Worm (Caenorhabditis elegans) whole organism, L4 larva: ENCODE results near the gene K10D2.8.

Experiments used
- F26F4.8 ChIP-seq: fragments of 200-800 bp; sonication (Bioruptor generic); conservative IDR thresholded peaks from 2 replicates; pipeline ENCODE4 v1.3.6; 2022; ENCODE audit warnings: missing genetic modification characterization, missing compliant biosample characterization
- Y5F2A.4 ChIP-seq: fragments of 200-800 bp; sonication (Bioruptor generic); optimal IDR thresholded peaks from 2 replicates; lab custom pipeline; 2018; ENCODE audit warnings: mild to moderate bottlenecking, missing genetic modification characterization, missing compliant biosample characterization
- ZK546.5 ChIP-seq, 2 experiments: sonication (generic microtip); optimal IDR thresholded peaks; 2 replicates each; lab custom pipeline; 2017; ENCODE audit warnings: missing biosample characterization in 2 of 2, missing genetic modification characterization in 2 of 2
- aha-1 ChIP-seq: fragments of 150-350 bp; peaks from one replicate; lab custom pipeline; 2014; ENCODE audit warnings: missing biosample characterization, missing genetic modification characterization
- aly-2 ChIP-seq: sonication (generic microtip); optimal IDR thresholded peaks from 2 replicates; lab custom pipeline; 2018; ENCODE audit warnings: missing biosample characterization, missing genetic modification characterization
- ama-1 ChIP-seq: fragments of 150-350 bp; optimal IDR thresholded peaks from 2 replicates; lab custom pipeline; 2014; ENCODE audit warnings: inconsistent platforms, mixed read lengths
- attf-4 ChIP-seq: sonication (generic microtip); optimal IDR thresholded peaks from 3 replicates; lab custom pipeline; 2017; ENCODE audit warnings: missing biosample characterization, missing genetic modification characterization
- ceh-28 ChIP-seq: fragments of 150-350 bp; optimal IDR thresholded peaks from 2 replicates; lab custom pipeline; 2014; ENCODE audit warnings: missing biosample characterization, missing genetic modification reagents, missing genetic modification characterization
- ceh-32 ChIP-seq: sonication (generic microtip); optimal IDR thresholded peaks from 2 replicates; lab custom pipeline; 2016; ENCODE audit warnings: mild to moderate bottlenecking, missing genetic modification characterization, missing compliant biosample characterization; ENCODE audit not compliant: poor library complexity
- ces-1 ChIP-seq: fragments of 150-350 bp; sonication (generic microtip); optimal IDR thresholded peaks from 4 replicates; lab custom pipeline; 2014; ENCODE audit warnings: missing biosample characterization, missing genetic modification reagents, missing genetic modification characterization
- ctbp-1 ChIP-seq: fragments of 200-800 bp; sonication (Bioruptor generic); IDR thresholded peaks from 2 replicates; pipeline ENCODE4 v1.3.6; 2022; ENCODE audit warnings: missing genetic modification reagents, missing genetic modification characterization, missing compliant biosample characterization
- daf-12 ChIP-seq: fragments of 150-350 bp; optimal IDR thresholded peaks from 2 replicates; lab custom pipeline; 2014; ENCODE audit warnings: missing biosample characterization, missing genetic modification reagents, missing genetic modification characterization
- daf-19 ChIP-seq: fragments of 200-800 bp; sonication (Bioruptor generic); conservative IDR thresholded peaks from 2 replicates; pipeline ENCODE4 v1.3.6; 2022; ENCODE audit warnings: missing genetic modification characterization, missing compliant biosample characterization
- dmd-6 ChIP-seq: fragments of 200-800 bp; sonication (Bioruptor generic); IDR thresholded peaks from 2 replicates; pipeline ENCODE4 v1.3.6; 2022; ENCODE audit warnings: missing genetic modification reagents, missing genetic modification characterization, missing compliant biosample characterization
- dmd-9 ChIP-seq: fragments of 200-800 bp; sonication (Bioruptor generic); IDR thresholded peaks from 2 replicates; pipeline ENCODE4 v1.3.6; 2022; ENCODE audit warnings: missing genetic modification reagents, missing genetic modification characterization, missing compliant biosample characterization
- dpl-1 ChIP-seq: fragments of 150-350 bp; optimal IDR thresholded peaks from 2 replicates; lab custom pipeline; 2014; ENCODE audit warnings: missing biosample characterization, missing genetic modification reagents, missing genetic modification characterization
- dve-1 ChIP-seq: sonication (generic microtip); optimal IDR thresholded peaks from 2 replicates; lab custom pipeline; 2017; ENCODE audit warnings: antibody characterized with exemption, mild to moderate bottlenecking, missing genetic modification characterization, missing compliant biosample characterization; ENCODE audit not compliant: insufficient read depth
- egl-43 ChIP-seq: fragments of 200-800 bp; sonication (Bioruptor generic); IDR thresholded peaks from 2 replicates; pipeline ENCODE4 v1.3.6; 2022; ENCODE audit warnings: missing genetic modification reagents, missing genetic modification characterization, missing compliant biosample characterization
- hif-1 ChIP-seq, 2 experiments: sonication (generic microtip); optimal IDR thresholded peaks; 2 replicates each; lab custom pipeline; 2016 to 2017; ENCODE audit warnings: missing compliant biosample characterization in 2 of 2, missing genetic modification characterization in 2 of 2, missing genetic modification reagents in 2 of 2, missing genotype in 2 of 2, mild to moderate bottlenecking in 1 of 2
- hlh-30 ChIP-seq: sonication (generic microtip); optimal IDR thresholded peaks from 2 replicates; lab custom pipeline; 2017; ENCODE audit warnings: antibody characterized with exemption, mild to moderate bottlenecking, missing genetic modification characterization, missing compliant biosample characterization; ENCODE audit not compliant: insufficient read depth
- lin-38 ChIP-seq: fragments of 200-800 bp; sonication (Bioruptor generic); IDR thresholded peaks from 2 replicates; pipeline ENCODE4 v1.3.6; 2022; ENCODE audit warnings: missing genetic modification reagents, missing genetic modification characterization, missing compliant biosample characterization
- lin-39 ChIP-seq: fragments of 150-350 bp; optimal IDR thresholded peaks from 2 replicates; lab custom pipeline; 2014; ENCODE audit warnings: missing biosample characterization, missing genetic modification reagents, missing genetic modification characterization
- lsy-2 ChIP-seq, 2 experiments: fragments of 150-350 bp in 1 of 2; sonication (generic microtip) in 1 of 2; optimal IDR thresholded peaks; 2 replicates each; lab custom pipeline; 2014 to 2017; ENCODE audit warnings: missing biosample characterization in 2 of 2, missing genetic modification characterization in 2 of 2
- madf-5 ChIP-seq, 2 experiments: fragments of 200-800 bp; sonication (Bioruptor generic); IDR thresholded peaks; 2 replicates each; pipeline ENCODE4 v1.3.6; 2022; ENCODE audit warnings: missing compliant biosample characterization in 2 of 2, missing genetic modification characterization in 2 of 2
- madf-9 ChIP-seq: fragments of 200-800 bp; sonication (Bioruptor generic); conservative IDR thresholded peaks from 2 replicates; pipeline ENCODE4 v1.3.6; 2022; ENCODE audit warnings: missing genetic modification reagents, missing genetic modification characterization, missing compliant biosample characterization
- mep-1 ChIP-seq: fragments of 150-350 bp; sonication (generic microtip); optimal IDR thresholded peaks from 3 replicates; lab custom pipeline; 2014; ENCODE audit warnings: missing biosample characterization, missing genetic modification characterization
- mes-2 ChIP-seq: sonication (generic microtip); optimal IDR thresholded peaks from 2 replicates; lab custom pipeline; 2016; ENCODE audit warnings: missing genotype, mild to moderate bottlenecking, missing genetic modification characterization, missing compliant biosample characterization; ENCODE audit not compliant: poor library complexity, severe bottlenecking
- mxl-2 ChIP-seq: fragments of 200-800 bp; sonication (Bioruptor generic); conservative IDR thresholded peaks from 2 replicates; pipeline ENCODE4 v1.3.6; 2022; ENCODE audit warnings: missing genetic modification reagents, missing genetic modification characterization, missing compliant biosample characterization
- mxl-3 ChIP-seq: fragments of 200-800 bp; sonication (Bioruptor generic); optimal IDR thresholded peaks from 2 replicates; lab custom pipeline; 2018; ENCODE audit warnings: mild to moderate bottlenecking, missing genetic modification characterization, missing compliant biosample characterization
- nhr-10 ChIP-seq: fragments of 150-350 bp; optimal IDR thresholded peaks from 2 replicates; lab custom pipeline; 2014; ENCODE audit warnings: missing biosample characterization, missing genetic modification characterization
- nhr-102 ChIP-seq: sonication (generic microtip); optimal IDR thresholded peaks from 2 replicates; lab custom pipeline; 2016; ENCODE audit warnings: mild to moderate bottlenecking, missing genetic modification characterization, moderate library complexity, missing compliant biosample characterization
- nhr-28 ChIP-seq: fragments of 150-350 bp; optimal IDR thresholded peaks from 2 replicates; lab custom pipeline; 2014; ENCODE audit warnings: missing biosample characterization, missing genetic modification characterization
- nhr-42 ChIP-seq: fragments of 200-800 bp; sonication (Bioruptor generic); IDR thresholded peaks from 2 replicates; pipeline ENCODE4 v1.3.6; 2022; ENCODE audit warnings: missing genetic modification characterization, missing compliant biosample characterization
- nhr-48 ChIP-seq: sonication (generic microtip); optimal IDR thresholded peaks from 2 replicates; lab custom pipeline; 2016; ENCODE audit warnings: mild to moderate bottlenecking, missing genetic modification characterization, missing compliant biosample characterization
- nhr-6 ChIP-seq: fragments of 150-350 bp; optimal IDR thresholded peaks from 2 replicates; lab custom pipeline; 2014; ENCODE audit warnings: missing biosample characterization, missing genetic modification characterization
- nhr-77 ChIP-seq: fragments of 150-350 bp; optimal IDR thresholded peaks from 2 replicates; lab custom pipeline; 2014; ENCODE audit warnings: missing biosample characterization, missing genetic modification characterization
- pha-4 ChIP-seq, 2 experiments: fragments of 150-350 bp in 1 of 2; fragments of 200-800 bp in 1 of 2; sonication (Bioruptor generic) in 1 of 2; IDR thresholded peaks in 1 of 2; optimal IDR thresholded peaks in 1 of 2; 2 replicates each; pipeline versions ENCODE4 v1.3.6 to Lab custom; 2014 to 2022; ENCODE audit warnings: missing genetic modification characterization in 2 of 2, missing genetic modification reagents in 2 of 2, missing biosample characterization in 1 of 2, missing compliant biosample characterization in 1 of 2
- sdz-12 ChIP-seq: fragments of 200-800 bp; sonication (Bioruptor generic); optimal IDR thresholded peaks from 2 replicates; lab custom pipeline; 2018; ENCODE audit warnings: mild to moderate bottlenecking, missing genetic modification characterization, missing compliant biosample characterization
- set-16 ChIP-seq: fragments of 200-800 bp; sonication (Bioruptor generic); IDR thresholded peaks from 2 replicates; pipeline ENCODE4 v1.3.6; 2022; ENCODE audit warnings: missing genetic modification reagents, missing genetic modification characterization, missing compliant biosample characterization
- unc-130 ChIP-seq: sonication (generic microtip); optimal IDR thresholded peaks from 2 replicates; lab custom pipeline; 2016; ENCODE audit warnings: missing genetic modification reagents, missing genetic modification characterization, missing compliant biosample characterization
- unc-39 ChIP-seq: sonication (generic microtip); optimal IDR thresholded peaks from 2 replicates; lab custom pipeline; 2017; ENCODE audit warnings: missing biosample characterization, missing genetic modification characterization
- zag-1 ChIP-seq: fragments of 150-350 bp; optimal IDR thresholded peaks from 2 replicates; lab custom pipeline; 2014; ENCODE audit warnings: missing biosample characterization, missing genetic modification characterization
- zfp-3 ChIP-seq: fragments of 200-800 bp; sonication (Bioruptor generic); conservative IDR thresholded peaks from 2 replicates; pipeline ENCODE4 v1.3.6; 2022; ENCODE audit warnings: missing genetic modification reagents, missing genetic modification characterization, missing compliant biosample characterization
- ztf-7 ChIP-seq: fragments of 150-350 bp; optimal IDR thresholded peaks from 2 replicates; lab custom pipeline; 2014; ENCODE audit warnings: missing biosample characterization, missing genetic modification characterization

Gene K10D2.8

ce11 chrIII:5190671-5191174, 2.2 kb downstream of the K10D2.8 start, which contains the start of gene hira-1:
TSS of gene hira-1 (plus strand) at chrIII:5191124.
- TF ChIP-seq nhr-48 (tag; lab: Kevin White, UChicago), result no peak
- no peak for TF ChIP-seq zag-1 (tag; lab: Kevin White, UChicago)
- TF ChIP-seq unc-130 (GFP tag; lab: Kevin White, UChicago), result no peak
- TF ChIP-seq nhr-28 (tag; lab: Kevin White, UChicago), result no peak
- TF ChIP-seq aly-2 (tag; lab: Kevin White, UChicago), result no peak
- TF ChIP-seq nhr-77, result no peak
- peak; percentile 9 for TF ChIP-seq ztf-7 (tag; lab: Kevin White, UChicago)
- no peak for TF ChIP-seq mxl-3 (GFP tag; lab: Kevin White, UChicago)
- peak; percentile 6 for TF ChIP-seq ces-1
- TF ChIP-seq nhr-102 (tag; lab: Kevin White, UChicago), result no peak
- TF ChIP-seq unc-39 (tag; lab: Kevin White, UChicago), result no peak
- no peak for TF ChIP-seq attf-4 (tag; lab: Kevin White, UChicago)
- TF ChIP-seq mxl-2 (GFP tag; lab: Robert Waterston, UW), result no peak
- no peak for TF ChIP-seq dmd-6 (GFP tag; lab: Robert Waterston, UW)
- peak; percentile 39 for TF ChIP-seq hlh-30 (tag; lab: Kevin White, UChicago)
- TF ChIP-seq nhr-42 (GFP tag; lab: Robert Waterston, UW), result no peak
- no peak for TF ChIP-seq set-16
- TF ChIP-seq nhr-10, result no peak
- no peak for TF ChIP-seq ceh-28 (tag; lab: Kevin White, UChicago)
- no peak for TF ChIP-seq lin-39 (tag; lab: Kevin White, UChicago)
- peak; percentile 75 for TF ChIP-seq lin-38 (GFP tag; lab: Robert Waterston, UW)
- TF ChIP-seq ctbp-1 (GFP tag; lab: Robert Waterston, UW), result no peak
- TF ChIP-seq dpl-1 (GFP tag; lab: Kevin White, UChicago), result peak; percentile 77
- no peak for TF ChIP-seq pha-4 (GFP tag; IDR thresholded peaks at IDR 0.05; lab: Robert Waterston, UW)
- no peak for TF ChIP-seq pha-4 (tag; optimal IDR thresholded peaks at IDR 0.05; lab: Kevin White, UChicago)
- peak in 1 of 2 experiments; percentile 65 for TF ChIP-seq lsy-2 (tag; optimal IDR thresholded peaks at IDR 0.05; lab: Kevin White, UChicago)
- no peak for TF ChIP-seq F26F4.8 (GFP tag; lab: Robert Waterston, UW)
- no peak for TF ChIP-seq dmd-9 (GFP tag; lab: Robert Waterston, UW)
- no peak for TF ChIP-seq egl-43 (GFP tag; lab: Robert Waterston, UW)
- TF ChIP-seq hif-1 (tag; optimal IDR thresholded peaks at IDR 0.05; lab: Kevin White, UChicago), result no peak
- TF ChIP-seq mes-2 (tag; lab: Kevin White, UChicago), result peak; percentile 63
- no peak for TF ChIP-seq nhr-6 (tag; lab: Kevin White, UChicago)
- peak; percentile 28 for TF ChIP-seq mep-1 (tag; lab: Kevin White, UChicago)
- no peak for TF ChIP-seq zfp-3 (GFP tag; lab: Robert Waterston, UW)
- no peak for TF ChIP-seq ceh-32 (tag; lab: Kevin White, UChicago)
- TF ChIP-seq daf-12 (tag; lab: Kevin White, UChicago), result no peak
- no peak for TF ChIP-seq madf-9 (GFP tag; lab: Robert Waterston, UW)
- TF ChIP-seq ZK546.5 (tag; optimal IDR thresholded peaks at IDR 0.05; lab: Kevin White, UChicago), result no peak
- TF ChIP-seq aha-1 (tag; lab: Kevin White, UChicago), result no peak
- TF ChIP-seq ama-1 (lab: Kevin White, UChicago), result no peak
- no peak for TF ChIP-seq Y5F2A.4
- TF ChIP-seq dve-1 (tag; lab: Kevin White, UChicago), result peak; percentile 33
- TF ChIP-seq sdz-12, result no peak
- no peak for TF ChIP-seq daf-19 (GFP tag; lab: Robert Waterston, UW)
- TF ChIP-seq madf-5 (GFP tag; IDR thresholded peaks at IDR 0.05; lab: Robert Waterston, UW), result no peak
